Worm (Caenorhabditis elegans): ENCODE measurements around the gene K04E7.1.
A peak's percentile ranks its signal among the peaks of the same experiment; 100 is the strongest.

Gene K04E7.1

ce11 chrX:6435812-6436211 lies 26.0 kb upstream of the K04E7.1 start:
- no peak for TF ChIP-seq php-3 (GFP tag; IDR thresholded peaks at IDR 0.05)
- TF ChIP-seq nhr-10 (tag; optimal IDR thresholded peaks at IDR 0.05), result no peak
- no peak for TF ChIP-seq mxl-2 (GFP tag; conservative IDR thresholded peaks at IDR 0.05)
- no peak for TF ChIP-seq hlh-11 (tag; optimal IDR thresholded peaks at IDR 0.05)
- no peak for TF ChIP-seq fkh-10 (GFP tag; optimal IDR thresholded peaks at IDR 0.05)
- TF ChIP-seq lin-29 (GFP tag; IDR thresholded peaks at IDR 0.05), result no peak
- no peak for TF ChIP-seq nhr-41 (GFP tag; IDR thresholded peaks at IDR 0.05)
- TF ChIP-seq egl-27 (tag; optimal IDR thresholded peaks at IDR 0.05), result no peak
- TF ChIP-seq dmd-8 (GFP tag; IDR thresholded peaks at IDR 0.05), result no peak
- no peak for TF ChIP-seq daf-19 (GFP tag; conservative IDR thresholded peaks at IDR 0.05)
- TF ChIP-seq nhr-28 (tag; optimal IDR thresholded peaks at IDR 0.05), result no peak

- TF ChIP-seq R02D3.7 (tag; optimal IDR thresholded peaks at IDR 0.05) (no peak), ztf-7 (tag; optimal IDR thresholded peaks at IDR 0.05) (no peak), pqm-1 (tag; optimal IDR thresholded peaks at IDR 0.05) (no peak), ceh-32 (tag; optimal IDR thresholded peaks at IDR 0.05; ENCODE audit: poor library complexity) (no peak), lir-3 (tag; optimal IDR thresholded peaks at IDR 0.05) (no peak), Y48G9A.11 (GFP tag; IDR thresholded peaks at IDR 0.05) (no peak), unc-62 (GFP tag; optimal IDR thresholded peaks at IDR 0.05 in 1 of 2) (no peak), unc-62 (tag; optimal IDR thresholded peaks at IDR 0.05) (no peak), ZK337.2 (GFP tag; IDR thresholded peaks at IDR 0.05) (no peak), ceh-28 (tag; optimal IDR thresholded peaks at IDR 0.05) (no peak), mdt-29 (GFP tag; IDR thresholded peaks at IDR 0.05) (no peak), set-16 (GFP tag; IDR thresholded peaks at IDR 0.05) (no peak), aly-2 (tag; optimal IDR thresholded peaks at IDR 0.05) (no peak)
Observed at ce11 chrX:6437545-6437944, 24.3 kb upstream of the K04E7.1 start, which contains the start of gene K10C2.8. K10C2.8 (minus strand) TSS chrX:6437645.

- TF ChIP-seq T26A8.4 (GFP tag; IDR thresholded peaks at IDR 0.05) (no peak), dve-1 (tag; optimal IDR thresholded peaks at IDR 0.05; ENCODE audit: insufficient read depth) (no peak), R02D3.7 (tag; optimal IDR thresholded peaks at IDR 0.05) (no peak), egl-27 (tag; optimal IDR thresholded peaks at IDR 0.05) (no peak), ctbp-1 (GFP tag; IDR thresholded peaks at IDR 0.05) (no peak), nhr-28 (tag; optimal IDR thresholded peaks at IDR 0.05) (no peak), lin-13 (GFP tag; optimal IDR thresholded peaks at IDR 0.05) (no peak), ama-1 (optimal IDR thresholded peaks at IDR 0.05) (no peak), F44E2.7 (GFP tag; IDR thresholded peaks at IDR 0.05) (no peak), mep-1 (tag; optimal IDR thresholded peaks at IDR 0.05) (no peak)
Observed at ce11 chrX:6440464-6440863, 21.4 kb upstream of the K04E7.1 start, which contains the start of gene K10C2.14. K10C2.14 (minus strand) TSS chrX:6440564.

ce11 chrX:6443373-6443772 lies 18.5 kb upstream of the K04E7.1 start, which contains the start of gene K10C2.7:
K10C2.7 (minus strand) TSS chrX:6443473.
- TF ChIP-seq dmd-8 (GFP tag; IDR thresholded peaks at IDR 0.05) (no peak), fkh-10 (GFP tag; optimal IDR thresholded peaks at IDR 0.05) (no peak), dve-1 (tag; optimal IDR thresholded peaks at IDR 0.05; ENCODE audit: insufficient read depth) (peak; percentile 19)

ce11 chrX:6445239-6445638 lies 16.6 kb upstream of the K04E7.1 start:
- TF ChIP-seq pha-4 (GFP tag; IDR thresholded peaks at IDR 0.05) (no peak), pha-4 (tag; optimal IDR thresholded peaks at IDR 0.05) (no peak), daf-16 (GFP tag; optimal IDR thresholded peaks at IDR 0.05) (no peak), daf-16 (tag; optimal IDR thresholded peaks at IDR 0.05) (peak; percentile 91), daf-12 (tag; optimal IDR thresholded peaks at IDR 0.05) (no peak), ceh-28 (tag; optimal IDR thresholded peaks at IDR 0.05) (no peak), php-3 (GFP tag; IDR thresholded peaks at IDR 0.05) (peak; percentile 99), lin-38 (GFP tag; IDR thresholded peaks at IDR 0.05) (no peak), dve-1 (tag; optimal IDR thresholded peaks at IDR 0.05; ENCODE audit: insufficient read depth) (peak; percentile 89), mep-1 (tag; optimal IDR thresholded peaks at IDR 0.05) (no peak), nhr-28 (tag; optimal IDR thresholded peaks at IDR 0.05) (peak; percentile 22), lin-39 (tag; optimal IDR thresholded peaks at IDR 0.05) (no peak), ztf-7 (tag; optimal IDR thresholded peaks at IDR 0.05) (no peak), lin-13 (GFP tag; optimal IDR thresholded peaks at IDR 0.05) (no peak), madf-9 (GFP tag; conservative IDR thresholded peaks at IDR 0.05) (no peak), nhr-25 (tag; optimal IDR thresholded peaks at IDR 0.05; ENCODE audit: borderline replicate concordance, insufficient read depth) (no peak), hlh-11 (tag; optimal IDR thresholded peaks at IDR 0.05) (no peak), daf-8 (GFP tag; IDR thresholded peaks at IDR 0.05) (no peak), vab-7 (GFP tag; IDR thresholded peaks at IDR 0.05) (no peak), R02D3.7 (tag; optimal IDR thresholded peaks at IDR 0.05) (no peak), F44E2.7 (GFP tag; IDR thresholded peaks at IDR 0.05) (no peak), hmg-1.1 (GFP tag; IDR thresholded peaks at IDR 0.05) (no peak), snpc-4 (tag; optimal IDR thresholded peaks at IDR 0.05) (no peak), egl-27 (tag; optimal IDR thresholded peaks at IDR 0.05) (no peak)
